Worm (Caenorhabditis elegans) whole organism, L4 larva: ENCODE results near the gene del-1.

Experiments
- ZK546.5 ChIP-seq, 2 experiments: sonication (generic microtip); optimal IDR thresholded peaks; 2 replicates each; lab custom pipeline; 2017; ENCODE audit warnings: missing biosample characterization in 2 of 2, missing genetic modification characterization in 2 of 2
- aha-1 ChIP-seq: fragments of 150-350 bp; peaks from one replicate; lab custom pipeline; 2014; ENCODE audit warnings: missing biosample characterization, missing genetic modification characterization
- ceh-28 ChIP-seq: fragments of 150-350 bp; optimal IDR thresholded peaks from 2 replicates; lab custom pipeline; 2014; ENCODE audit warnings: missing biosample characterization, missing genetic modification reagents, missing genetic modification characterization
- daf-12 ChIP-seq: fragments of 150-350 bp; optimal IDR thresholded peaks from 2 replicates; lab custom pipeline; 2014; ENCODE audit warnings: missing biosample characterization, missing genetic modification reagents, missing genetic modification characterization
- daf-16 ChIP-seq, 3 experiments: sonication (generic microtip); optimal IDR thresholded peaks; 2 replicates each; lab custom pipeline; 2016 to 2017; ENCODE audit warnings: missing genetic modification characterization in 3 of 3, missing genetic modification reagents in 3 of 3, mild to moderate bottlenecking in 2 of 3, missing compliant biosample characterization in 2 of 3, missing biosample characterization in 1 of 3, moderate library complexity in 1 of 3
- daf-8 ChIP-seq: fragments of 200-800 bp; sonication (Bioruptor generic); IDR thresholded peaks from 2 replicates; pipeline ENCODE4 v1.3.6; 2022; ENCODE audit warnings: missing genetic modification characterization, missing compliant biosample characterization
- dmd-6 ChIP-seq: fragments of 200-800 bp; sonication (Bioruptor generic); IDR thresholded peaks from 2 replicates; pipeline ENCODE4 v1.3.6; 2022; ENCODE audit warnings: missing genetic modification reagents, missing genetic modification characterization, missing compliant biosample characterization
- dmd-8 ChIP-seq: fragments of 200-800 bp; sonication (Bioruptor generic); IDR thresholded peaks from 2 replicates; pipeline ENCODE4 v1.3.6; 2022; ENCODE audit warnings: missing genetic modification characterization, missing compliant biosample characterization
- dpl-1 ChIP-seq: fragments of 150-350 bp; optimal IDR thresholded peaks from 2 replicates; lab custom pipeline; 2014; ENCODE audit warnings: missing biosample characterization, missing genetic modification reagents, missing genetic modification characterization
- dve-1 ChIP-seq: sonication (generic microtip); optimal IDR thresholded peaks from 2 replicates; lab custom pipeline; 2017; ENCODE audit warnings: antibody characterized with exemption, mild to moderate bottlenecking, missing genetic modification characterization, missing compliant biosample characterization; ENCODE audit not compliant: insufficient read depth
- egl-27 ChIP-seq: sonication (generic microtip); optimal IDR thresholded peaks from 3 replicates; lab custom pipeline; 2017; ENCODE audit warnings: missing biosample characterization, missing genetic modification reagents, missing genetic modification characterization
- fkh-10 ChIP-seq: fragments of 150-350 bp; optimal IDR thresholded peaks from 2 replicates; lab custom pipeline; 2014; ENCODE audit warnings: missing biosample characterization, missing genetic modification reagents, missing genetic modification characterization
- hif-1 ChIP-seq, 2 experiments: sonication (generic microtip); optimal IDR thresholded peaks; 2 replicates each; lab custom pipeline; 2016 to 2017; ENCODE audit warnings: missing compliant biosample characterization in 2 of 2, missing genetic modification characterization in 2 of 2, missing genetic modification reagents in 2 of 2, missing genotype in 2 of 2, mild to moderate bottlenecking in 1 of 2
- hlh-30 ChIP-seq: sonication (generic microtip); optimal IDR thresholded peaks from 2 replicates; lab custom pipeline; 2017; ENCODE audit warnings: antibody characterized with exemption, mild to moderate bottlenecking, missing genetic modification characterization, missing compliant biosample characterization; ENCODE audit not compliant: insufficient read depth
- jun-1 ChIP-seq: fragments of 150-350 bp; optimal IDR thresholded peaks from 2 replicates; lab custom pipeline; 2014; ENCODE audit warnings: missing biosample characterization, missing genetic modification reagents, missing genetic modification characterization
- lin-38 ChIP-seq: fragments of 200-800 bp; sonication (Bioruptor generic); IDR thresholded peaks from 2 replicates; pipeline ENCODE4 v1.3.6; 2022; ENCODE audit warnings: missing genetic modification reagents, missing genetic modification characterization, missing compliant biosample characterization
- lir-3 ChIP-seq: sonication (generic microtip); optimal IDR thresholded peaks from 2 replicates; lab custom pipeline; 2016; ENCODE audit warnings: mild to moderate bottlenecking, missing genetic modification characterization, missing compliant biosample characterization
- madf-5 ChIP-seq, 2 experiments: fragments of 200-800 bp; sonication (Bioruptor generic); IDR thresholded peaks; 2 replicates each; pipeline ENCODE4 v1.3.6; 2022; ENCODE audit warnings: missing compliant biosample characterization in 2 of 2, missing genetic modification characterization in 2 of 2
- mdl-1 ChIP-seq, 2 experiments: fragments of 150-350 bp in 1 of 2; sonication (generic microtip) in 1 of 2; optimal IDR thresholded peaks; 2 replicates each; lab custom pipeline; 2014 to 2017; ENCODE audit warnings: missing biosample characterization in 2 of 2, missing genetic modification characterization in 2 of 2
- mes-2 ChIP-seq: sonication (generic microtip); optimal IDR thresholded peaks from 2 replicates; lab custom pipeline; 2016; ENCODE audit warnings: missing genotype, mild to moderate bottlenecking, missing genetic modification characterization, missing compliant biosample characterization; ENCODE audit not compliant: poor library complexity, severe bottlenecking
- mxl-3 ChIP-seq: fragments of 200-800 bp; sonication (Bioruptor generic); optimal IDR thresholded peaks from 2 replicates; lab custom pipeline; 2018; ENCODE audit warnings: mild to moderate bottlenecking, missing genetic modification characterization, missing compliant biosample characterization
- nhr-10 ChIP-seq: fragments of 150-350 bp; optimal IDR thresholded peaks from 2 replicates; lab custom pipeline; 2014; ENCODE audit warnings: missing biosample characterization, missing genetic modification characterization
- nhr-102 ChIP-seq: sonication (generic microtip); optimal IDR thresholded peaks from 2 replicates; lab custom pipeline; 2016; ENCODE audit warnings: mild to moderate bottlenecking, missing genetic modification characterization, moderate library complexity, missing compliant biosample characterization
- nhr-11 ChIP-seq: fragments of 150-350 bp; optimal IDR thresholded peaks from 2 replicates; lab custom pipeline; 2014; ENCODE audit warnings: missing biosample characterization, missing genetic modification characterization
- nhr-111 ChIP-seq: fragments of 200-800 bp; sonication (Bioruptor generic); optimal IDR thresholded peaks from 2 replicates; lab custom pipeline; 2018; ENCODE audit warnings: mild to moderate bottlenecking, missing genetic modification characterization, missing compliant biosample characterization
- nhr-237 ChIP-seq: sonication (generic microtip); optimal IDR thresholded peaks from 2 replicates; lab custom pipeline; 2017; ENCODE audit warnings: missing biosample characterization, missing genetic modification characterization
- nhr-25 ChIP-seq: sonication (generic microtip); optimal IDR thresholded peaks from 2 replicates; lab custom pipeline; 2017; ENCODE audit warnings: missing genetic modification characterization, mild to moderate bottlenecking, missing compliant biosample characterization, antibody characterized with exemption, moderate library complexity, borderline replicate concordance; ENCODE audit not compliant: insufficient read depth
- nhr-28 ChIP-seq: fragments of 150-350 bp; optimal IDR thresholded peaks from 2 replicates; lab custom pipeline; 2014; ENCODE audit warnings: missing biosample characterization, missing genetic modification characterization
- nhr-41 ChIP-seq: fragments of 200-800 bp; sonication (Bioruptor generic); IDR thresholded peaks from 2 replicates; pipeline ENCODE4 v1.3.6; 2022; ENCODE audit warnings: missing genetic modification reagents, missing genetic modification characterization, missing compliant biosample characterization
- nhr-77 ChIP-seq: fragments of 150-350 bp; optimal IDR thresholded peaks from 2 replicates; lab custom pipeline; 2014; ENCODE audit warnings: missing biosample characterization, missing genetic modification characterization
- rbr-2 ChIP-seq: sonication (generic microtip); optimal IDR thresholded peaks from 2 replicates; lab custom pipeline; 2016; ENCODE audit warnings: missing genotype, missing genetic modification characterization, missing compliant biosample characterization
- snpc-1.2 ChIP-seq: fragments of 200-800 bp; sonication (Bioruptor generic); IDR thresholded peaks from 2 replicates; pipeline ENCODE4 v1.3.6; 2022; ENCODE audit warnings: missing genetic modification reagents, missing genetic modification characterization, missing compliant biosample characterization
- spr-3 ChIP-seq: fragments of 200-800 bp; sonication (Bioruptor generic); optimal IDR thresholded peaks from 2 replicates; lab custom pipeline; 2018; ENCODE audit warnings: mild to moderate bottlenecking, missing genetic modification characterization, missing compliant biosample characterization
- tra-1 ChIP-seq: fragments of 200-800 bp; sonication (Bioruptor generic); IDR thresholded peaks from 2 replicates; pipeline ENCODE4 v1.3.6; 2022; ENCODE audit warnings: missing genetic modification reagents, missing genetic modification characterization, missing compliant biosample characterization
- unc-62 ChIP-seq, 3 experiments: fragments of 150-350 bp in 1 of 3; sonication (generic microtip); optimal IDR thresholded peaks in 2 of 3; peaks in 1 of 3; 1 replicate in 1 of 3; 2 replicates in 2 of 3; lab custom pipeline; 2014 to 2017; ENCODE audit warnings: missing biosample characterization in 3 of 3, missing genetic modification characterization in 3 of 3, missing genetic modification reagents in 3 of 3, missing genotype in 1 of 3
- zfp-3 ChIP-seq: fragments of 200-800 bp; sonication (Bioruptor generic); conservative IDR thresholded peaks from 2 replicates; pipeline ENCODE4 v1.3.6; 2022; ENCODE audit warnings: missing genetic modification reagents, missing genetic modification characterization, missing compliant biosample characterization
- zip-2 ChIP-seq: fragments of 150-350 bp; optimal IDR thresholded peaks from 2 replicates; lab custom pipeline; 2014; ENCODE audit warnings: missing biosample characterization, missing genetic modification characterization
- ztf-11 ChIP-seq: fragments of 150-350 bp; optimal IDR thresholded peaks from 2 replicates; lab custom pipeline; 2014; ENCODE audit warnings: missing biosample characterization, missing genetic modification characterization

del-1 gene

ce11 chrX:14297209-14297608 lies 29.3 kb downstream of the del-1 start (continued):
- TF ChIP-seq ZK546.5 (tag; optimal IDR thresholded peaks at IDR 0.05; lab: Kevin White, UChicago) (no peak), nhr-111 (GFP tag; lab: Kevin White, UChicago) (no peak)

ce11 chrX:14303078-14303477 lies 35.2 kb downstream of the del-1 start, which contains the start of gene C11H1.5:
C11H1.5 (minus strand) TSS chrX:14303178.
- peak in 1 of 2 experiments; percentile 37 for TF ChIP-seq unc-62 (GFP tag; optimal IDR thresholded peaks at IDR 0.05 in 1 of 2; lab: Kevin White, UChicago)
- no peak for TF ChIP-seq unc-62 (tag; optimal IDR thresholded peaks at IDR 0.05; lab: Kevin White, UChicago)
- TF ChIP-seq dmd-6 (GFP tag; lab: Robert Waterston, UW): no peak

- TF ChIP-seq mdl-1 (tag; optimal IDR thresholded peaks at IDR 0.05; lab: Kevin White, UChicago) (no peak), aha-1 (tag; lab: Kevin White, UChicago) (peak; percentile 51), hif-1 (tag; optimal IDR thresholded peaks at IDR 0.05; lab: Kevin White, UChicago) (no peak)
These were observed 39.8 kb downstream of the del-1 start, which contains the start of gene gphr-2 for ce11 chrX:14307667-14308066. gphr-2 (minus strand) TSS chrX:14307767.

- peak in 1 of 2 experiments; percentile 92 for TF ChIP-seq unc-62 (GFP tag; optimal IDR thresholded peaks at IDR 0.05 in 1 of 2; lab: Kevin White, UChicago)
- TF ChIP-seq unc-62 (tag; optimal IDR thresholded peaks at IDR 0.05; lab: Kevin White, UChicago): no peak
- no peak for TF ChIP-seq lir-3 (tag; lab: Kevin White, UChicago)
These were observed 41.8 kb downstream of the del-1 start for ce11 chrX:14309656-14310055.

ce11 chrX:14311583-14311982 lies 43.7 kb downstream of the del-1 start, which contains the start of gene mgrn-1:
mgrn-1 (minus strand) TSS chrX:14311683.
- TF ChIP-seq daf-12 (tag; lab: Kevin White, UChicago): no peak
- TF ChIP-seq fkh-10 (GFP tag; lab: Kevin White, UChicago): no peak
- TF ChIP-seq snpc-1.2 (GFP tag; lab: Robert Waterston, UW): no peak
- no peak for TF ChIP-seq nhr-41 (GFP tag; lab: Robert Waterston, UW)
- TF ChIP-seq zip-2: no peak
- TF ChIP-seq ceh-28 (tag; lab: Kevin White, UChicago): no peak

ce11 chrX:14312416-14312815 lies 44.5 kb downstream of the del-1 start:
- TF ChIP-seq hif-1 (tag; optimal IDR thresholded peaks at IDR 0.05; lab: Kevin White, UChicago) (peak in 1 of 2 experiments; percentile 54), nhr-77 (tag; lab: Kevin White, UChicago) (peak; percentile 26), mes-2 (tag; lab: Kevin White, UChicago) (peak; percentile 88), lin-38 (peak; percentile 42), daf-8 (GFP tag; lab: Robert Waterston, UW) (no peak), daf-16 (GFP tag; optimal IDR thresholded peaks at IDR 0.05; lab: Kevin White, UChicago) (peak; percentile 8 to 22), daf-16 (tag; optimal IDR thresholded peaks at IDR 0.05; lab: Kevin White, UChicago) (peak; percentile 67), nhr-102 (peak; percentile 54), nhr-237 (tag; lab: Kevin White, UChicago) (no peak), egl-27 (tag; lab: Kevin White, UChicago) (no peak), hlh-30 (tag; lab: Kevin White, UChicago) (peak; percentile 73), nhr-11 (tag; lab: Kevin White, UChicago) (peak; percentile 58), mxl-3 (GFP tag; lab: Kevin White, UChicago) (peak; percentile 75), zip-2 (peak; percentile 34), ztf-11 (tag; lab: Kevin White, UChicago) (no peak), nhr-25 (tag; lab: Kevin White, UChicago) (peak; percentile 24), fkh-10 (GFP tag; lab: Kevin White, UChicago) (no peak), nhr-10 (tag; lab: Kevin White, UChicago) (peak; percentile 15), dmd-8 (GFP tag; lab: Robert Waterston, UW) (no peak), jun-1 (peak; percentile 3), dve-1 (peak; percentile 78), dmd-6 (GFP tag; lab: Robert Waterston, UW) (peak; percentile 60), tra-1 (GFP tag; lab: Robert Waterston, UW) (no peak), lir-3 (tag; lab: Kevin White, UChicago) (no peak), madf-5 (GFP tag; IDR thresholded peaks at IDR 0.05; lab: Robert Waterston, UW) (no peak), aha-1 (tag; lab: Kevin White, UChicago) (peak; percentile 90), rbr-2 (tag; lab: Kevin White, UChicago) (peak; percentile 83), dpl-1 (GFP tag; lab: Kevin White, UChicago) (peak; percentile 42), spr-3 (GFP tag; lab: Kevin White, UChicago) (no peak), zfp-3 (GFP tag; lab: Robert Waterston, UW) (no peak), nhr-28 (tag; lab: Kevin White, UChicago) (peak; percentile 97)
